Worm (Caenorhabditis elegans) whole organism, L2 larva: ENCODE data around the gene F42G10.1.

Experiments
- C34F6.9 ChIP-seq: fragments of 150-350 bp; optimal IDR thresholded peaks from 2 replicates; lab custom pipeline; 2014; ENCODE audit warnings: missing biosample characterization, missing genetic modification characterization
- F13H6.1 ChIP-seq: sonication (generic microtip); optimal IDR thresholded peaks from 2 replicates; lab custom pipeline; 2016; ENCODE audit warnings: missing genetic modification characterization, missing compliant biosample characterization
- R02D3.7 ChIP-seq: fragments of 150-350 bp; optimal IDR thresholded peaks from 2 replicates; lab custom pipeline; 2014; ENCODE audit warnings: missing biosample characterization, missing genetic modification characterization
- Y55F3AM.14 ChIP-seq: fragments of 200-800 bp; sonication (Bioruptor generic); optimal IDR thresholded peaks from 2 replicates; lab custom pipeline; 2018; ENCODE audit warnings: mild to moderate bottlenecking, missing genetic modification characterization, missing compliant biosample characterization
- ZK546.5 ChIP-seq: sonication (generic microtip); optimal IDR thresholded peaks from 2 replicates; lab custom pipeline; 2017; ENCODE audit warnings: missing biosample characterization, missing genetic modification characterization
- aly-2 ChIP-seq: fragments of 150-350 bp; optimal IDR thresholded peaks from 2 replicates; lab custom pipeline; 2014; ENCODE audit warnings: missing biosample characterization, missing genetic modification characterization
- blmp-1 ChIP-seq: sonication (generic microtip); optimal IDR thresholded peaks from 2 replicates; lab custom pipeline; 2017; ENCODE audit warnings: missing genetic modification characterization, mild to moderate bottlenecking, missing compliant biosample characterization, antibody characterized with exemption, moderate library complexity; ENCODE audit not compliant: insufficient read depth
- ceh-16 ChIP-seq: fragments of 150-350 bp; optimal IDR thresholded peaks from 2 replicates; lab custom pipeline; 2014; ENCODE audit warnings: missing biosample characterization, missing genetic modification characterization
- ceh-82 ChIP-seq: fragments of 150-350 bp; optimal IDR thresholded peaks from 2 replicates; lab custom pipeline; 2014; ENCODE audit warnings: missing biosample characterization, missing genetic modification characterization
- crh-2 ChIP-seq: sonication (generic microtip); optimal IDR thresholded peaks from 2 replicates; lab custom pipeline; 2017; ENCODE audit warnings: missing biosample characterization, missing genetic modification characterization
- egl-27 ChIP-seq: sonication (generic microtip); optimal IDR thresholded peaks from 3 replicates; lab custom pipeline; 2017; ENCODE audit warnings: missing biosample characterization, missing genetic modification reagents, missing genetic modification characterization
- elt-1 ChIP-seq: fragments of 150-350 bp; optimal IDR thresholded peaks from 2 replicates; lab custom pipeline; 2014; ENCODE audit warnings: missing biosample characterization, missing genetic modification characterization
- fos-1 ChIP-seq: fragments of 150-350 bp; optimal IDR thresholded peaks from 2 replicates; lab custom pipeline; 2014; ENCODE audit warnings: missing biosample characterization, missing genetic modification characterization
- lin-11 ChIP-seq: fragments of 150-350 bp; sonication (generic microtip); optimal IDR thresholded peaks from 2 replicates; lab custom pipeline; 2014; ENCODE audit warnings: missing biosample characterization, missing genetic modification characterization, inconsistent platforms, mixed read lengths
- lin-13 ChIP-seq: fragments of 150-350 bp; optimal IDR thresholded peaks from 2 replicates; lab custom pipeline; 2014; ENCODE audit warnings: missing biosample characterization, missing genetic modification reagents, missing genetic modification characterization
- lsy-2 ChIP-seq, 2 experiments: fragments of 150-350 bp in 1 of 2; sonication (generic microtip) in 1 of 2; optimal IDR thresholded peaks; 2 replicates each; lab custom pipeline; 2014 to 2017; ENCODE audit warnings: missing biosample characterization in 2 of 2, missing genetic modification characterization in 2 of 2
- mab-5 ChIP-seq: fragments of 150-350 bp; optimal IDR thresholded peaks from 2 replicates; lab custom pipeline; 2014; ENCODE audit warnings: missing biosample characterization, missing genetic modification characterization
- mdl-1 ChIP-seq, 2 experiments: fragments of 150-350 bp in 1 of 2; sonication (generic microtip) in 1 of 2; optimal IDR thresholded peaks; 2 replicates each; lab custom pipeline; 2017; ENCODE audit warnings: missing biosample characterization in 2 of 2, missing genetic modification characterization in 2 of 2
- nhr-11 ChIP-seq: fragments of 150-350 bp; optimal IDR thresholded peaks from 2 replicates; lab custom pipeline; 2014; ENCODE audit warnings: missing biosample characterization, missing genetic modification characterization
- nhr-12 ChIP-seq: fragments of 150-350 bp; optimal IDR thresholded peaks from 2 replicates; lab custom pipeline; 2014; ENCODE audit warnings: missing biosample characterization, missing genetic modification characterization
- nhr-129 ChIP-seq: fragments of 150-350 bp; optimal IDR thresholded peaks from 2 replicates; lab custom pipeline; 2014; ENCODE audit warnings: missing biosample characterization, missing genetic modification characterization
- nhr-21 ChIP-seq: fragments of 150-350 bp; optimal IDR thresholded peaks from 2 replicates; lab custom pipeline; 2014; ENCODE audit warnings: missing biosample characterization, missing genetic modification characterization
- nhr-25 ChIP-seq: fragments of 150-350 bp; sonication (generic microtip); optimal IDR thresholded peaks from 3 replicates; lab custom pipeline; 2014; ENCODE audit warnings: missing biosample characterization, missing genetic modification characterization
- nhr-6 ChIP-seq: fragments of 150-350 bp; optimal IDR thresholded peaks from 2 replicates; lab custom pipeline; 2014; ENCODE audit warnings: missing biosample characterization, missing genetic modification characterization
- nhr-77 ChIP-seq: fragments of 150-350 bp; optimal IDR thresholded peaks from 2 replicates; lab custom pipeline; 2014; ENCODE audit warnings: missing biosample characterization, missing genetic modification characterization
- peb-1 ChIP-seq: fragments of 150-350 bp; optimal IDR thresholded peaks from 2 replicates; lab custom pipeline; 2014; ENCODE audit warnings: missing biosample characterization, missing genetic modification characterization
- sem-4 ChIP-seq: fragments of 150-350 bp; optimal IDR thresholded peaks from 2 replicates; lab custom pipeline; 2014; ENCODE audit warnings: missing biosample characterization, missing genetic modification reagents, missing genetic modification characterization
- sma-3 ChIP-seq: sonication (generic microtip); optimal IDR thresholded peaks from 2 replicates; lab custom pipeline; 2016; ENCODE audit warnings: missing genetic modification reagents, missing genetic modification characterization, missing compliant biosample characterization
- sma-9 ChIP-seq, 2 experiments: fragments of 150-350 bp in 1 of 2; sonication (generic microtip) in 1 of 2; optimal IDR thresholded peaks; 2 replicates each; lab custom pipeline; 2014 to 2016; ENCODE audit warnings: missing genetic modification characterization in 2 of 2, mild to moderate bottlenecking in 1 of 2, missing biosample characterization in 1 of 2, missing compliant biosample characterization in 1 of 2, missing genetic modification reagents in 1 of 2, moderate library complexity in 1 of 2
- snpc-4 ChIP-seq: fragments of 150-350 bp; optimal IDR thresholded peaks from 2 replicates; lab custom pipeline; 2014; ENCODE audit warnings: missing biosample characterization, missing genetic modification characterization
- unc-55 ChIP-seq: fragments of 150-350 bp; sonication (generic microtip); optimal IDR thresholded peaks from 3 replicates; lab custom pipeline; 2014; ENCODE audit warnings: missing biosample characterization, missing genetic modification reagents, missing genetic modification characterization
- zag-1 ChIP-seq: fragments of 150-350 bp; optimal IDR thresholded peaks from 2 replicates; lab custom pipeline; 2014; ENCODE audit warnings: missing biosample characterization, missing genetic modification characterization
- ztf-1 ChIP-seq: fragments of 200-800 bp; sonication (Bioruptor generic); conservative IDR thresholded peaks from 2 replicates; pipeline ENCODE4 v1.3.6; 2022; ENCODE audit warnings: missing genetic modification characterization, missing compliant biosample characterization
- ztf-11 ChIP-seq: sonication (generic microtip); optimal IDR thresholded peaks from 2 replicates; lab custom pipeline; 2017; ENCODE audit warnings: missing biosample characterization, missing genetic modification characterization

F42G10.1 gene

ce11 chrX:10030836-10031235 is 8.9 kb upstream of the F42G10.1 start, which contains the start of gene sek-6:
Gene sek-6 (plus strand): TSS chrX:10031150.
- TF ChIP-seq nhr-25 (no peak), crh-2 (tag; lab: Kevin White, UChicago) (no peak), fos-1 (peak; percentile 8)
- TF ChIP-seq, all 48 proteins: peak for 1

- TF ChIP-seq Y55F3AM.14 (GFP tag; lab: Kevin White, UChicago) (no peak), sem-4 (tag; lab: Kevin White, UChicago) (no peak)
These were observed 5.6 kb upstream of the F42G10.1 start, which contains the start of gene mkk-4 for ce11 chrX:10027556-10027955. Gene mkk-4 (plus strand): TSS chrX:10027856.

- peak; percentile 20 for TF ChIP-seq ceh-16 (tag; lab: Kevin White, UChicago)
- peak; percentile 26 for TF ChIP-seq nhr-21 (tag; lab: Kevin White, UChicago)
- peak; percentile 59 for TF ChIP-seq sma-9 (GFP tag; optimal IDR thresholded peaks at IDR 0.05; lab: Kevin White, UChicago)
- no peak for TF ChIP-seq sma-9 (tag; optimal IDR thresholded peaks at IDR 0.05; lab: Kevin White, UChicago)
- peak; percentile 46 for TF ChIP-seq unc-55 (GFP tag; lab: Kevin White, UChicago)
- peak; percentile 13 for TF ChIP-seq lin-13 (GFP tag; lab: Kevin White, UChicago)
- peak; percentile 23 for TF ChIP-seq sma-3 (GFP tag; lab: Kevin White, UChicago)
- TF ChIP-seq aly-2 = no peak
- TF ChIP-seq lsy-2 (tag; optimal IDR thresholded peaks at IDR 0.05; lab: Kevin White, UChicago) = peak in 1 of 2 experiments; percentile 51
- peak; percentile 43 for TF ChIP-seq nhr-25
- TF ChIP-seq nhr-12 (tag; lab: Kevin White, UChicago) = no peak
- peak; percentile 67 for TF ChIP-seq crh-2 (tag; lab: Kevin White, UChicago)
- peak; percentile 43 for TF ChIP-seq sem-4 (tag; lab: Kevin White, UChicago)
- TF ChIP-seq ztf-11 (tag; lab: Kevin White, UChicago) = no peak
- TF ChIP-seq C34F6.9 (tag; lab: Kevin White, UChicago) = peak; percentile 58
- TF ChIP-seq fos-1 = peak; percentile 76
- peak; percentile 63 for TF ChIP-seq zag-1 (tag; lab: Kevin White, UChicago)
- no peak for TF ChIP-seq nhr-77 (tag; lab: Kevin White, UChicago)
- TF ChIP-seq mab-5 (tag; lab: Kevin White, UChicago) = peak; percentile 51
- peak; percentile 59 for TF ChIP-seq nhr-6
- peak; percentile 69 for TF ChIP-seq F13H6.1 (tag; lab: Kevin White, UChicago)
- no peak for TF ChIP-seq lin-11 (tag; lab: Kevin White, UChicago)
- TF ChIP-seq ztf-1 (GFP tag; lab: Robert Waterston, UW) = no peak
- peak; percentile 83 for TF ChIP-seq nhr-129
- TF ChIP-seq mdl-1 (tag; optimal IDR thresholded peaks at IDR 0.05; lab: Kevin White, UChicago) = peak in 1 of 2 experiments; percentile 1
- no peak for TF ChIP-seq egl-27 (tag; lab: Kevin White, UChicago)
- TF ChIP-seq, all 48 proteins: peak for 18
These were observed 4.4 kb upstream of the F42G10.1 start for ce11 chrX:10026347-10026746.

- no peak for TF ChIP-seq ZK546.5 (tag; lab: Kevin White, UChicago)
- peak; percentile 4 for TF ChIP-seq sma-9 (GFP tag; optimal IDR thresholded peaks at IDR 0.05; lab: Kevin White, UChicago)
- no peak for TF ChIP-seq sma-9 (tag; optimal IDR thresholded peaks at IDR 0.05; lab: Kevin White, UChicago)
These were observed 3.9 kb downstream of the F42G10.1 start, which contains the start of gene F19C6.4 for ce11 chrX:10017975-10018654. Gene F19C6.4 (minus strand): TSS chrX:10018025.

- no peak for TF ChIP-seq snpc-4
- no peak for TF ChIP-seq elt-1 (tag; lab: Kevin White, UChicago)
- TF ChIP-seq ZK546.5 (tag; lab: Kevin White, UChicago) = no peak
- TF ChIP-seq ceh-16 (tag; lab: Kevin White, UChicago) = no peak
- no peak for TF ChIP-seq unc-55 (GFP tag; lab: Kevin White, UChicago)
These were observed 12.0 kb downstream of the F42G10.1 start for ce11 chrX:10009985-10010384.

- no peak for TF ChIP-seq blmp-1
- TF ChIP-seq ceh-16 (tag; lab: Kevin White, UChicago) = no peak
- no peak for TF ChIP-seq peb-1 (tag; lab: Kevin White, UChicago)
- no peak for TF ChIP-seq C34F6.9 (tag; lab: Kevin White, UChicago)
- no peak for TF ChIP-seq ceh-82 (tag; lab: Kevin White, UChicago)
- TF ChIP-seq ztf-11 (tag; lab: Kevin White, UChicago) = no peak
- no peak for TF ChIP-seq lin-11 (tag; lab: Kevin White, UChicago)
- no peak for TF ChIP-seq unc-55 (GFP tag; lab: Kevin White, UChicago)
- no peak for TF ChIP-seq lsy-2 (tag; optimal IDR thresholded peaks at IDR 0.05; lab: Kevin White, UChicago)
- no peak for TF ChIP-seq egl-27 (tag; lab: Kevin White, UChicago)
- TF ChIP-seq R02D3.7 (tag; lab: Kevin White, UChicago) = no peak
- TF ChIP-seq sem-4 (tag; lab: Kevin White, UChicago) = no peak
- no peak for TF ChIP-seq nhr-11 (tag; lab: Kevin White, UChicago)
These were observed 13.3 kb downstream of the F42G10.1 start, which contains the start of gene F19C6.3 for ce11 chrX:10008664-10009063. Gene F19C6.3 (minus strand): TSS chrX:10008764.
